Fruit fly (Drosophila melanogaster): ENCODE data around the gene CG2887.

Gene CG2887

dm6 chrX:10515323-10515853 is 37.1 kb upstream of the CG2887 start (continued):
- peak; percentile 56 for TF ChIP-seq CG2678 (tag; optimal IDR thresholded peaks at IDR 0.05)
- no peak for TF ChIP-seq exex (tag; optimal IDR thresholded peaks at IDR 0.05)
- peak; percentile 5 for TF ChIP-seq gcm (GFP tag; optimal IDR thresholded peaks at IDR 0.05)
- TF ChIP-seq CG13287 (GFP tag; IDR thresholded peaks at IDR 0.05; ENCODE audit: partially characterized antibody), result no peak
- TF ChIP-seq Gug (GFP tag; IDR thresholded peaks at IDR 0.05), result peak; percentile 52; the same call in 2 of the 4 replicates
- TF ChIP-seq pros (GFP tag; optimal IDR thresholded peaks at IDR 0.05), result no peak
- TF ChIP-seq stc (GFP tag; IDR thresholded peaks at IDR 0.05), result peak; percentile 34; the same call in 1 of the 2 replicates
- 0 out of 2 replicates have a peak, but pooled peaks have one; percentile 18 for TF ChIP-seq gsb (GFP tag; IDR thresholded peaks at IDR 0.05)
- peak; percentile 26 for TF ChIP-seq Oli (tag; optimal IDR thresholded peaks at IDR 0.05)
- TF ChIP-seq CG6654 (GFP tag; optimal IDR thresholded peaks at IDR 0.05), result no peak
- no peak for TF ChIP-seq CG14965 (GFP tag; optimal IDR thresholded peaks at IDR 0.05; ENCODE audit: borderline replicate concordance)
- no peak for TF ChIP-seq pzg (GFP tag; optimal IDR thresholded peaks at IDR 0.05)
- TF ChIP-seq CG10274 (GFP tag; optimal IDR thresholded peaks at IDR 0.05), result no peak
- TF ChIP-seq CG10147 (GFP tag; optimal IDR thresholded peaks at IDR 0.05), result no peak
- TF ChIP-seq CG3163 (GFP tag; optimal IDR thresholded peaks at IDR 0.05), result no peak
- TF ChIP-seq fd96Cb (tag; optimal IDR thresholded peaks at IDR 0.05), result peak; percentile 63
- no peak for TF ChIP-seq jigr1 (GFP tag; IDR thresholded peaks at IDR 0.05)
- peak; percentile 14 for TF ChIP-seq CG16863 (GFP tag; optimal IDR thresholded peaks at IDR 0.05)
- TF ChIP-seq Lim3 (GFP tag; IDR thresholded peaks at IDR 0.05), result no peak
- TF ChIP-seq nmo (GFP tag; optimal IDR thresholded peaks at IDR 0.05), result peak; percentile 71
- peak; percentile 18 for TF ChIP-seq cwo (GFP tag; optimal IDR thresholded peaks at IDR 0.05)
- TF ChIP-seq B-H1 (GFP tag; IDR thresholded peaks at IDR 0.05), result peak; percentile 35; the same call in 1 of the 3 replicates
- no peak for TF ChIP-seq CG17568 (GFP tag; optimal IDR thresholded peaks at IDR 0.05)
- TF ChIP-seq Atf3 (GFP tag; optimal IDR thresholded peaks at IDR 0.05), result no peak
- TF ChIP-seq CG1603 (tag; optimal IDR thresholded peaks at IDR 0.05), result peak; percentile 76
- no peak for TF ChIP-seq CG9437 (GFP tag; optimal IDR thresholded peaks at IDR 0.05)
- no peak for TF ChIP-seq lbe (GFP tag; optimal IDR thresholded peaks at IDR 0.05)
- TF ChIP-seq vnd (GFP tag; IDR thresholded peaks at IDR 0.05; ENCODE audit: partially characterized antibody), result no peak
- peak; percentile 13 for TF ChIP-seq Bdp1 (GFP tag; optimal IDR thresholded peaks at IDR 0.05)
- TF ChIP-seq pb (GFP tag; optimal IDR thresholded peaks at IDR 0.05), result no peak
- TF ChIP-seq shn (GFP tag; optimal IDR thresholded peaks at IDR 0.05), result no peak
- TF ChIP-seq zen (tag; optimal IDR thresholded peaks at IDR 0.05), result peak; percentile 96
- TF ChIP-seq CG8765 (GFP tag; IDR thresholded peaks at IDR 0.05), result peak; percentile 90
- peak; percentile 44; the same call in 1 of the 3 replicates for TF ChIP-seq tgo (GFP tag; IDR thresholded peaks at IDR 0.05)
- peak; percentile 46; the same call in 1 of the 2 replicates for TF ChIP-seq ttk (GFP tag; IDR thresholded peaks at IDR 0.05)
- no peak for TF ChIP-seq CG3065 (GFP tag; optimal IDR thresholded peaks at IDR 0.05)
- TF ChIP-seq ERR (GFP tag; optimal IDR thresholded peaks at IDR 0.05), result no peak
- 0 out of 2 replicates have a peak, but pooled peaks have one; percentile 11 for TF ChIP-seq aop (GFP tag; IDR thresholded peaks at IDR 0.05)
- peak; percentile 51 for TF ChIP-seq chn (GFP tag; optimal IDR thresholded peaks at IDR 0.05)
- peak; percentile 31 for TF ChIP-seq CG12391 (tag; optimal IDR thresholded peaks at IDR 0.05)
- TF ChIP-seq CG12299 (tag; optimal IDR thresholded peaks at IDR 0.05), result no peak
- peak; percentile 65 for TF ChIP-seq zf30C (GFP tag; optimal IDR thresholded peaks at IDR 0.05)
- TF ChIP-seq chif (GFP tag; optimal IDR thresholded peaks at IDR 0.05), result peak; percentile 47 to 70
- peak; percentile 48 for TF ChIP-seq NC2β (GFP tag; optimal IDR thresholded peaks at IDR 0.05)
- no peak for TF ChIP-seq fu2 (GFP tag; optimal IDR thresholded peaks at IDR 0.05)
- peak; percentile 40 for TF ChIP-seq dm (GFP tag; optimal IDR thresholded peaks at IDR 0.05)
- no peak for TF ChIP-seq br (optimal IDR thresholded peaks at IDR 0.05)
- peak; percentile 63 for TF ChIP-seq phol (tag; optimal IDR thresholded peaks at IDR 0.05)
- peak; percentile 61 for TF ChIP-seq CG10267 (tag; optimal IDR thresholded peaks at IDR 0.05)
- no peak for TF ChIP-seq Dip2 (GFP tag; IDR thresholded peaks at IDR 0.05)
